Worm (Caenorhabditis elegans) whole organism, early embryonic: ENCODE results near the gene F58E6.13.

Experiments used
- B0310.2 ChIP-seq: sonication (generic microtip); optimal IDR thresholded peaks from 2 replicates; lab custom pipeline; 2016; ENCODE audit warnings: mild to moderate bottlenecking, missing genetic modification characterization, missing compliant biosample characterization
- F13C5.2 ChIP-seq: sonication (generic microtip); optimal IDR thresholded peaks from 2 replicates; lab custom pipeline; 2017; ENCODE audit warnings: mild to moderate bottlenecking, missing genetic modification characterization, inconsistent platforms, missing compliant biosample characterization
- aly-1 ChIP-seq: sonication (generic microtip); optimal IDR thresholded peaks from 2 replicates; lab custom pipeline; 2016; ENCODE audit warnings: missing genetic modification characterization, missing compliant biosample characterization
- ama-1 ChIP-seq: fragments of 150-350 bp; optimal IDR thresholded peaks from 2 replicates; lab custom pipeline; 2014
- ceh-13 ChIP-seq: fragments of 200-800 bp; sonication (Bioruptor generic); optimal IDR thresholded peaks from 2 replicates; lab custom pipeline; 2018; ENCODE audit warnings: mild to moderate bottlenecking, missing genetic modification characterization, missing compliant biosample characterization
- ceh-36 ChIP-seq: sonication (generic microtip); optimal IDR thresholded peaks from 2 replicates; lab custom pipeline; 2016; ENCODE audit warnings: missing genetic modification characterization, inconsistent platforms, missing compliant biosample characterization
- ets-7 ChIP-seq: sonication (generic microtip); optimal IDR thresholded peaks from 2 replicates; lab custom pipeline; 2016; ENCODE audit warnings: missing genotype, missing genetic modification characterization, missing compliant biosample characterization
- flt-1 ChIP-seq: fragments of 200-800 bp; sonication (Bioruptor generic); IDR thresholded peaks from 2 replicates; pipeline ENCODE4 v1.3.6; 2022; ENCODE audit warnings: missing genetic modification characterization, missing compliant biosample characterization
- hmbx-1 ChIP-seq: sonication (generic microtip); optimal IDR thresholded peaks from 2 replicates; lab custom pipeline; 2016; ENCODE audit warnings: mild to moderate bottlenecking, missing genetic modification characterization, missing compliant biosample characterization
- hmg-4 ChIP-seq: fragments of 200-800 bp; sonication (Bioruptor generic); optimal IDR thresholded peaks from 2 replicates; lab custom pipeline; 2018; ENCODE audit warnings: mild to moderate bottlenecking, missing genetic modification characterization, missing compliant biosample characterization
- hnd-1 ChIP-seq: sonication (generic microtip); optimal IDR thresholded peaks from 2 replicates; lab custom pipeline; 2016; ENCODE audit warnings: missing genetic modification characterization, missing compliant biosample characterization
- pes-1 ChIP-seq: fragments of 200-800 bp; sonication (Bioruptor generic); IDR thresholded peaks from 2 replicates; pipeline ENCODE4 v1.3.6; 2022; ENCODE audit warnings: missing genetic modification reagents, missing genetic modification characterization, missing compliant biosample characterization
- scrt-1 ChIP-seq: fragments of 200-800 bp; sonication (Bioruptor generic); IDR thresholded peaks from 2 replicates; pipeline ENCODE4 v1.3.6; 2022; ENCODE audit warnings: missing genetic modification characterization, missing compliant biosample characterization
- sea-1 ChIP-seq: fragments of 200-800 bp; sonication (Bioruptor generic); conservative IDR thresholded peaks from 2 replicates; pipeline ENCODE4 v1.3.6; 2022; ENCODE audit warnings: missing genetic modification characterization, missing compliant biosample characterization
- tbx-11 ChIP-seq: fragments of 200-800 bp; sonication (Bioruptor generic); IDR thresholded peaks from 2 replicates; pipeline ENCODE4 v1.3.6; 2022; ENCODE audit warnings: missing genetic modification characterization, missing compliant biosample characterization
- tbx-37 ChIP-seq: fragments of 200-800 bp; sonication (Bioruptor generic); conservative IDR thresholded peaks from 2 replicates; pipeline ENCODE4 v1.3.6; 2022; ENCODE audit warnings: missing genetic modification reagents, missing genetic modification characterization, missing compliant biosample characterization
- tra-4 ChIP-seq: sonication (generic microtip); optimal IDR thresholded peaks from 2 replicates; lab custom pipeline; 2017; ENCODE audit warnings: missing genetic modification characterization, missing compliant biosample characterization

F58E6.13 gene

DNA sequence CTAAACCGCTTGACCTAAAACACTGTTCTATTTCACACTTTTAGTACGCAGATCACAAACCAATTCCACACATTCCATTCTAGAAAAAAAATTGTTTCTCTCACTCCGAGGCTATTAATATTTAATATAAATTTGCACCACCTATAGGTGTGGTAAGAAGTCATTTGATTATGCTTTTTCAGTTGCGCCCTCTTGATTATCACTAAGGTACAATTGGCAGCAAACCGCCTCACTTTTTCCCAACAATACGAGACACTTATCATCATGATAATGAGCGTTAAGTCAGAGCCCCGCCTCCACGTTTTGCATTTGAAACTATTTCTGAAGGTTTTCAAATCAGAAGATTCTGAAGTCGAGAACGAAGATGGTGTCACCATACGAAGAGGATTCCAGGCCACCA lies 7.7 kb upstream of the F58E6.13 start, which contains the start of gene aqp-4:
TSS of gene aqp-4 (plus strand) at position 270 of the 400 bp plus-strand sequence.
- TF ChIP-seq aly-1 (tag; lab: Kevin White, UChicago) (no peak), hnd-1 (tag; lab: Kevin White, UChicago) (no peak), flt-1 (GFP tag; lab: Robert Waterston, UW) (no peak), sea-1 (GFP tag; lab: Robert Waterston, UW) (no peak), hmg-4 (no peak), pes-1 (GFP tag; lab: Robert Waterston, UW) (no peak), B0310.2 (tag; lab: Kevin White, UChicago) (no peak), F13C5.2 (tag; lab: Kevin White, UChicago) (no peak), ceh-13 (GFP tag; lab: Kevin White, UChicago) (no peak), tra-4 (tag; lab: Kevin White, UChicago) (no peak), ama-1 (lab: Kevin White, UChicago) (no peak), tbx-37 (GFP tag; lab: Robert Waterston, UW) (no peak), tbx-11 (GFP tag; lab: Robert Waterston, UW) (no peak)

DNA sequence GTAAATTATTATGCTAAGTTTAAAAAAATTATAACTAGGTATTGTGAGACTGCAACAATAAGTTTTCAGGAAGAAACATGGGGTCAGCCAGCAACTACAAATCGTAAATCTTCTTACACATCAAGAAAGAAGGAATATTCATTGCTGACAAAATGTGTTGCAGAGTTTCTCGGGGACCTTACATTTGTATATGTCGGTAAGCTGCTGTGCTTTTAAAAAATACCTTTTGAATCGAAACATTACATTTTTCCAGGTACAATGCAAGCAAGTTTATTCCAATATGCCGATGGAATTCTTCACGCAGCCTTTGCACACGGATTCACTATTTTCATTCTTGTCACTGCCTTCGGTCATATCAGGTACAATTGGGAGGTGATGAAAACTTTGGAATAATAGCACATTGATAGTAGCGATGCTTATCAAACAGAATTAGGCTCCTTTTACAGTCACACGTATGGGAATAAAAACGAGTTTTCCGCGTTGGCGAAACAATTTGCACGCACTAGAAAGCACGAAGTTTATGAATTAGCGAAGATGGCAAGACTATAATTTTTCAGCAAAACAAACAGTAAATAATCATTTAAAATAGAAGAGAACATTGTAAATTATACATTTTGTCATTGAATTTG lies 6.8 kb upstream of the F58E6.13 start:
- TF ChIP-seq ceh-36 (no peak), pes-1 (GFP tag; lab: Robert Waterston, UW) (no peak), sea-1 (GFP tag; lab: Robert Waterston, UW) (no peak), ets-7 (no peak), tbx-11 (GFP tag; lab: Robert Waterston, UW) (no peak), scrt-1 (no peak), flt-1 (GFP tag; lab: Robert Waterston, UW) (no peak), tbx-37 (GFP tag; lab: Robert Waterston, UW) (no peak), hmbx-1 (tag; lab: Kevin White, UChicago) (no peak), F13C5.2 (tag; lab: Kevin White, UChicago) (no peak), tra-4 (tag; lab: Kevin White, UChicago) (no peak), hmg-4 (no peak), ama-1 (lab: Kevin White, UChicago) (no peak)

DNA sequence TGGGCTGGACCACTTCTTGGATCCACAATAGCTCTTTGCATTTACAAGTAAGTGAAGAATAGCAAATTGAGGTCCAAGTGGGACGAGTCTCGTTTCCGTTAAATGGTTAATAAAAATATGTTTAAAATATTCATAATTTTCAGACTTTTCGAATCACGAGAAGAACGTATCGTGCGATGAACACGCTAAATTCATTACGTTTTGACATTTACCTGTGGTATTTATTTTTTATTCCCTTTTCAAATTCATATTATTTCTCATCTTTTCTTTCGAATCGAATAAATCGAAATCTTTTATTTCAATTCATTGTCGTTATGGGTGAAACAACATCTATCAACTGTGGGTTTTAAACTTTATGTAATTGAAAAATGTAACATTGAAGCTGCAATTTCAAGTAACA lies 5.6 kb upstream of the F58E6.13 start, which contains the start of gene marc-1:
TSS of gene marc-1 (plus strand) at position 301 of the 400 bp plus-strand sequence.
- no peak for TF ChIP-seq tbx-37 (GFP tag; lab: Robert Waterston, UW)
- TF ChIP-seq ceh-13 (GFP tag; lab: Kevin White, UChicago): no peak
- no peak for TF ChIP-seq hmg-4
- no peak for TF ChIP-seq ceh-36
- TF ChIP-seq aly-1 (tag; lab: Kevin White, UChicago): no peak

DNA sequence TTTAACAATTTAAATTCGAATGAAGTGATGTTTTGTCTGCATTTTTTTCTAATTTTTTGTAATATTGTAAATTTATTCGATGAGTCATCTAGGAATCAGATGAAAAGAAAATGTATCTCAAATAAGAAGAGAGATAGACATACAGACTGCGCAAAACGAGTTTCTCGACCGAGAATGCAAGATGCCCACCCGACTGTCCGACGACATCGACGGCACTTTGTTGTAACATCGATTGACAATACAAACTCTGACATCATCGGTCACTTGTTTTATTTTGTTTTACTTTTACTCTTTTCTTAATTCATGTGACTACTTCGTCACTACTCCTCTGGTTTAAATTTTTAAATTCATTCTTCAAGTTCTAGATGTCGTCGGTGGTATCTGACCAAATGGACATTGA lies 4.2 kb upstream of the F58E6.13 start, which contains the start of gene sta-2:
TSS of gene sta-2 (plus strand) at position 349 of the 400 bp plus-strand sequence.
- TF ChIP-seq hnd-1 (tag; lab: Kevin White, UChicago) (no peak), ceh-13 (GFP tag; lab: Kevin White, UChicago) (no peak), ets-7 (no peak), scrt-1 (no peak)

DNA sequence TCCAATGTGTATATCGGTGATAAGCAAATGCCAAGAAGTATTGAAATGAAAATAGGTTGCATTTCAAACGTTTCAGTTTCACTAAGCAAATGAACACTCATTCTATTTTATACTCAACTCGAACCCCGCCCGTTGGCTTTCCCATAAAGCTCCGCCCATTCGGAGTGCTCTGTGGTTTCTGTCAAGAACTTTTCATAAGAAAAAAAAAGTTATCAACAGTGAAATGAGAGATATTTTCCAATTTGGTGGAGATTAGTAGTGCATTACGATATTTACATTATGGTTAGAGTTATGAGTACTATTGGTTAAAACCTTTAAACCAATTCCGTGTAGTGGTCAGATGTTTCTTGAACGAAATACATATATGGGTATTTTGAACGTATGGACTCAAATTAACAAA lies 5.3 kb downstream of the F58E6.13 start, which contains the start of gene F58E6.4:
TSS of gene F58E6.4 (minus strand) at position 101 of the 400 bp plus-strand sequence.
- no peak for TF ChIP-seq tbx-11 (GFP tag; lab: Robert Waterston, UW)
- TF ChIP-seq scrt-1: no peak
- TF ChIP-seq ceh-13 (GFP tag; lab: Kevin White, UChicago): no peak
- no peak for TF ChIP-seq hnd-1 (tag; lab: Kevin White, UChicago)
- TF ChIP-seq ceh-36: no peak
- TF ChIP-seq B0310.2 (tag; lab: Kevin White, UChicago): no peak
- no peak for TF ChIP-seq ets-7
- no peak for TF ChIP-seq aly-1 (tag; lab: Kevin White, UChicago)

DNA sequence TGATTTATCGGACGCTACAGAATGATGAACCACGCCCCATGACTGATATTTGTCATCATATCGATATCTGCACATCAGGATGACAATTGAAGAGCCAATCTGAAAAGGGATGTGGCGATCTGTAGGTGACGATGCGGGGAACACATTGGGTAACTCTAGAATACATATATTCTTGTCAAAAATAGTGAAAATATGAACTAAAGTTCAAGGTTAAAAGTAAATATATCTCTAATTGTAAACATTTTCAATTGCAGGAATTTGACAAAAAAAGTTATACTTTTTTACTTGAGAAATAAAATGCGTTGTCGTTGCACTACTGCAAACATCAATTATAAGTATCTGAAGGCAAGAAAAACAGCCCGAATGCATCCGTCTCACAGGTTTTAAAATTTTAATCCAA lies 7.9 kb downstream of the F58E6.13 start, which contains the start of gene F58E6.6:
TSS of gene F58E6.6 (minus strand) at position 101 of the 400 bp plus-strand sequence.
- TF ChIP-seq hnd-1 (tag; lab: Kevin White, UChicago) (no peak), pes-1 (GFP tag; lab: Robert Waterston, UW) (no peak), B0310.2 (tag; lab: Kevin White, UChicago) (no peak), F13C5.2 (tag; lab: Kevin White, UChicago) (no peak), tbx-37 (GFP tag; lab: Robert Waterston, UW) (no peak), ceh-13 (GFP tag; lab: Kevin White, UChicago) (no peak), aly-1 (tag; lab: Kevin White, UChicago) (no peak), ets-7 (no peak), hmg-4 (no peak), sea-1 (GFP tag; lab: Robert Waterston, UW) (no peak), flt-1 (GFP tag; lab: Robert Waterston, UW) (no peak), tra-4 (tag; lab: Kevin White, UChicago) (no peak), ama-1 (lab: Kevin White, UChicago) (no peak), hmbx-1 (tag; lab: Kevin White, UChicago) (no peak), scrt-1 (no peak), ceh-36 (no peak)

DNA sequence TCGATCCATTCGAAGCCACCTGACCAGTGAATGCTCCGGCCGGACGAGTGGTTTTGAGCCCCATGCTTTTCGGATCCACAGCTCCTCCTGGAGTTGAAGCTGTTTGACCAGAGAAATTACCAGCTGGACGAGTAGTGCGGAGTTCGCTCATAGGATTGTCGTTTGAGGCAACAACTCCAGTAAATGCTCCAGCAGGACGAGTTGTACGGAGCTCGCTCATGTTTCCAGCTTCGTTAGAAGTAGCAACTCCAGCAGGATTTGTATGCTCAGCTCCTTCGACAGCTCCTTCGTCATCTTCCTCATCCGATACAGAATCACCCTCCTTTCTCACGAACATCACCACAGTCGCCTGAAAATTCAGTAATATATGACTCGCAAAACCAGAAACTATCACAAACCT lies 8.5 kb downstream of the F58E6.13 start:
- TF ChIP-seq aly-1 (tag; lab: Kevin White, UChicago) (no peak), sea-1 (GFP tag; lab: Robert Waterston, UW) (no peak), tbx-37 (GFP tag; lab: Robert Waterston, UW) (no peak), ets-7 (no peak), pes-1 (GFP tag; lab: Robert Waterston, UW) (no peak), hnd-1 (tag; lab: Kevin White, UChicago) (no peak), F13C5.2 (tag; lab: Kevin White, UChicago) (no peak), hmg-4 (no peak)
